Worm (Caenorhabditis elegans): Measurements from ENCODE around the gene crp-1.

- TF ChIP-seq W03F9.2 (tag; optimal IDR thresholded peaks at IDR 0.05) (no peak), him-1 (tag; optimal IDR thresholded peaks at IDR 0.05) (no peak)
Observed at ce11 chrV:10483995-10484394, 5.6 kb downstream of the crp-1 start.
